Fruit fly (Drosophila melanogaster): ENCODE measurements around the gene Las.

The Las gene

dm6 chr3L:20384086-20384810, 47.9 kb downstream of the Las start, which contains the start of the genes CG5498 and fbl (continued):
- TF ChIP-seq CG9215 (GFP tag; IDR thresholded peaks at IDR 0.05) = no peak
- no peak for TF ChIP-seq CG6254 (GFP tag; optimal IDR thresholded peaks at IDR 0.05)
- no peak for TF ChIP-seq inv (GFP tag; IDR thresholded peaks at IDR 0.05; ENCODE audit: partially characterized antibody)
- TF ChIP-seq Lim3 (GFP tag; IDR thresholded peaks at IDR 0.05) = no peak
- TF ChIP-seq mirr (GFP tag; optimal IDR thresholded peaks at IDR 0.05) = peak; percentile 6
- no peak for TF ChIP-seq h (optimal IDR thresholded peaks at IDR 0.05)
- TF ChIP-seq CG9797 (GFP tag; optimal IDR thresholded peaks at IDR 0.05) = no peak
- TF ChIP-seq Bteb2 (GFP tag; optimal IDR thresholded peaks at IDR 0.05) = peak; percentile 59
- TF ChIP-seq cg (GFP tag; optimal IDR thresholded peaks at IDR 0.05) = no peak
- peak; percentile 84 for TF ChIP-seq sd (tag; optimal IDR thresholded peaks at IDR 0.05)
- TF ChIP-seq Rx (GFP tag; IDR thresholded peaks at IDR 0.05) = no peak
- TF ChIP-seq Poxn (GFP tag; IDR thresholded peaks at IDR 0.05) = no peak
- TF ChIP-seq ATbp (GFP tag; optimal IDR thresholded peaks at IDR 0.05) = no peak
- TF ChIP-seq z (GFP tag; IDR thresholded peaks at IDR 0.05) = no peak
- TF ChIP-seq CG31441 (GFP tag; IDR thresholded peaks at IDR 0.05) = peak; percentile 66
- TF ChIP-seq CG12155 (GFP tag; optimal IDR thresholded peaks at IDR 0.05) = peak; percentile 74
- peak; percentile 19 for TF ChIP-seq twi (tag; optimal IDR thresholded peaks at IDR 0.05)
- TF ChIP-seq Usf (GFP tag; optimal IDR thresholded peaks at IDR 0.05) = peak; percentile 4
- no peak for TF ChIP-seq repo (GFP tag; optimal IDR thresholded peaks at IDR 0.05)
- TF ChIP-seq sim (GFP tag; IDR thresholded peaks at IDR 0.05) = no peak
- TF ChIP-seq CG17186 (GFP tag; optimal IDR thresholded peaks at IDR 0.05) = no peak
- no peak for TF ChIP-seq en (GFP tag; optimal IDR thresholded peaks at IDR 0.05)
- TF ChIP-seq CG9609 (GFP tag; optimal IDR thresholded peaks at IDR 0.05) = peak; percentile 9
- TF ChIP-seq btn (GFP tag; optimal IDR thresholded peaks at IDR 0.05) = no peak
- peak; percentile 46 for TF ChIP-seq tin (GFP tag; optimal IDR thresholded peaks at IDR 0.05)
- peak; percentile 0 for TF ChIP-seq tx (GFP tag; optimal IDR thresholded peaks at IDR 0.05)
- no peak for TF ChIP-seq toy (GFP tag; IDR thresholded peaks at IDR 0.05)
- no peak for TF ChIP-seq Ada2b (GFP tag; IDR thresholded peaks at IDR 0.05)
- no peak for TF ChIP-seq wor (GFP tag; IDR thresholded peaks at IDR 0.05)
- peak; percentile 13 for TF ChIP-seq YL-1 (GFP tag; optimal IDR thresholded peaks at IDR 0.05)
- peak; percentile 22 for TF ChIP-seq CG18011 (GFP tag; optimal IDR thresholded peaks at IDR 0.05)
- TF ChIP-seq Mrtf (GFP tag; IDR thresholded peaks at IDR 0.05) = no peak
- TF ChIP-seq fd102C (GFP tag; optimal IDR thresholded peaks at IDR 0.05) = no peak
- peak; percentile 52 for TF ChIP-seq Fer1 (GFP tag; optimal IDR thresholded peaks at IDR 0.05)
- TF ChIP-seq CG11085 (GFP tag; IDR thresholded peaks at IDR 0.05) = no peak
- no peak for TF ChIP-seq CG14667 (GFP tag; IDR thresholded peaks at IDR 0.05)
- TF ChIP-seq onecut (GFP tag; IDR thresholded peaks at IDR 0.05) = peak; percentile 55
- no peak for TF ChIP-seq CG7963 (GFP tag; IDR thresholded peaks at IDR 0.05; ENCODE audit: partially characterized antibody)
- TF ChIP-seq CG11723 (GFP tag; optimal IDR thresholded peaks at IDR 0.05) = no peak
- peak; percentile 50 for TF ChIP-seq CG4820 (GFP tag; optimal IDR thresholded peaks at IDR 0.05)
- peak; percentile 64 for TF ChIP-seq Hr3 (GFP tag; optimal IDR thresholded peaks at IDR 0.05)
- TF ChIP-seq kah (GFP tag; optimal IDR thresholded peaks at IDR 0.05) = no peak
- TF ChIP-seq CG7372 (GFP tag; IDR thresholded peaks at IDR 0.05) = 0 out of 2 replicates have a peak, but pooled peaks have one; percentile 29
- TF ChIP-seq run (tag; optimal IDR thresholded peaks at IDR 0.05) = no peak
- TF ChIP-seq gro (GFP tag; optimal IDR thresholded peaks at IDR 0.05) = peak; percentile 21
- peak; percentile 73 for TF ChIP-seq Med (GFP tag)
- TF ChIP-seq CG13775 (GFP tag; optimal IDR thresholded peaks at IDR 0.05) = peak; percentile 75
- TF ChIP-seq dysf (GFP tag; IDR thresholded peaks at IDR 0.05) = peak; percentile 40; the same call in 1 of the 3 replicates
- no peak for TF ChIP-seq dm (GFP tag; optimal IDR thresholded peaks at IDR 0.05)
- peak; percentile 38 for TF ChIP-seq Asciz (GFP tag; optimal IDR thresholded peaks at IDR 0.05)
- peak; percentile 38 for TF ChIP-seq CG12942 (GFP tag; optimal IDR thresholded peaks at IDR 0.05)

All from whole organism, embryonic.